Worm (Caenorhabditis elegans): ENCODE measurements around the gene mrpl-21.
A peak's percentile ranks its signal among the peaks of the same experiment; 100 is the strongest.

The mrpl-21 gene

ce11 chrIII:4291216-4291691, 47.9 kb upstream of the mrpl-21 start, which contains the start of gene mcm-5 (continued):
- TF ChIP-seq C34B4.2 (tag; optimal IDR thresholded peaks at IDR 0.05) (no peak), nhr-71 (tag; optimal IDR thresholded peaks at IDR 0.05) (peak; percentile 46)

DNA sequence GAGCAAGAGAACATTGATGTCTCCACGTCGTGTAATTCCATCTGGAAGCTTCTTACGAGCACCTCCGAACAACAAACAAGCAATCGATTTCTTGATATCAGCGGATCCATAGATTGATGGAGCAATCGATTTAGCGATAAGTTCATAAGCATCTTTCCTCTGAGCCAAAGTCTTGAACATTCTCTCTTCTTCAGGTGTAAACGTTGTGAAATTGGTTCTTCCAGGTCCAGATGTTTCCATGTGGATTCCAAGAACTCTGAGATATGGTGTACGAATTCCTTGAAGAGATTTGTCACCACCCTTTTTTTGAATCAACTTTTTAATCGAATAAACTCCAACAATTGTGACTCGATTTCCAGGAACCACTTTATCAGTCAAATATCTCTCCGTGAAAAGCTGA, 46.6 kb upstream of the mrpl-21 start:
- no peak for TF ChIP-seq pqm-1 (tag; optimal IDR thresholded peaks at IDR 0.05)
- TF ChIP-seq elt-3 (tag; optimal IDR thresholded peaks at IDR 0.05) = no peak
- TF ChIP-seq efl-1 (optimal IDR thresholded peaks at IDR 0.05) = no peak
- TF ChIP-seq efl-1 (GFP tag; optimal IDR thresholded peaks at IDR 0.05 in 1 of 2) = peak in 1 of 2 experiments; percentile 30
- TF ChIP-seq nhr-28 (tag; optimal IDR thresholded peaks at IDR 0.05) = no peak

ce11 chrIII:4287379-4287778, 44.0 kb upstream of the mrpl-21 start, which contains the start of gene R10E4.3:
R10E4.3 (minus strand) TSS chrIII:4287479.
- TF ChIP-seq unc-30 (tag; optimal IDR thresholded peaks at IDR 0.05) = no peak
- TF ChIP-seq mab-9 (GFP tag; IDR thresholded peaks at IDR 0.05) = no peak
- no peak for TF ChIP-seq nhr-76 (tag; optimal IDR thresholded peaks at IDR 0.05)
- TF ChIP-seq hlh-4 (tag; optimal IDR thresholded peaks at IDR 0.05) = no peak
- no peak for TF ChIP-seq aha-1 (tag; optimal IDR thresholded peaks at IDR 0.05)
- TF ChIP-seq nhr-20 (tag; optimal IDR thresholded peaks at IDR 0.05) = no peak
- TF ChIP-seq unc-130 (tag; optimal IDR thresholded peaks at IDR 0.05) = no peak
- no peak for TF ChIP-seq nhr-19 (GFP tag; conservative IDR thresholded peaks at IDR 0.05)
- TF ChIP-seq mef-2 (tag; optimal IDR thresholded peaks at IDR 0.05) = no peak
- no peak for TF ChIP-seq dsc-1 (tag; optimal IDR thresholded peaks at IDR 0.05)
- TF ChIP-seq nhr-85 (tag) = no peak
- TF ChIP-seq vab-15 (tag; optimal IDR thresholded peaks at IDR 0.05) = no peak
- TF ChIP-seq swsn-7 (tag; optimal IDR thresholded peaks at IDR 0.05) = no peak
- no peak for TF ChIP-seq lsy-2 (tag; optimal IDR thresholded peaks at IDR 0.05)
- TF ChIP-seq lin-35 (GFP tag; optimal IDR thresholded peaks at IDR 0.05) = no peak
- no peak for TF ChIP-seq irx-1 (tag; optimal IDR thresholded peaks at IDR 0.05)
- TF ChIP-seq ceh-88 (GFP tag; IDR thresholded peaks at IDR 0.05) = no peak
- no peak for TF ChIP-seq ztf-11 (tag; optimal IDR thresholded peaks at IDR 0.05)
- TF ChIP-seq mdl-1 (tag; optimal IDR thresholded peaks at IDR 0.05) = no peak

DNA sequence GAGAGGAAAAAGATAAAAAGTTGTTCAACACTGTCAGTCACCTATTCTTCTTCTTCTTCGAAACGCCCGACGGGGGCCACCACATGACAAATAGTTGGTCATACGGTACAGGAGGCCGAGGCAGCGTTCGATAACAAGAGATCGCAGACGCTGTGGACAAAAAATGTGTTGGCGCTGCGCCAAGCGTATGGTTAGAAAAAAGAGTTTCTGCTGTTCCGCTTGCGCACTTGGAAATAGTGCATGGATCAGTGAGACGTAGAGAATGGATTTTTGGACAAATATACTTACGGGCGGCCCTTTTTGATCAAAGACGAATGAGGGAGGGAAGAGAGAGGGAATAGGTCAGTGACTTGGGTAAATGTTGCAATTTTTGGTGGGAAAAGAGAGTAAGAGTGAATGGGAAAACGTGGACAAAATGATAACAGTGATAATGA, 41.4 kb upstream of the mrpl-21 start:
- TF ChIP-seq ces-1 (GFP tag; optimal IDR thresholded peaks at IDR 0.05) = no peak
- peak; percentile 9 for TF ChIP-seq aly-2 (tag; optimal IDR thresholded peaks at IDR 0.05)
- peak; percentile 31 for TF ChIP-seq C04F5.9 (tag; optimal IDR thresholded peaks at IDR 0.05)
- TF ChIP-seq egl-27 (tag; optimal IDR thresholded peaks at IDR 0.05) = peak in 1 of 2 experiments; percentile 13
- TF ChIP-seq nhr-237 (tag; optimal IDR thresholded peaks at IDR 0.05) = peak; percentile 59
- no peak for TF ChIP-seq pag-3 (tag; optimal IDR thresholded peaks at IDR 0.05; ENCODE audit: borderline replicate concordance, insufficient read depth)
- TF ChIP-seq swsn-7 (tag; optimal IDR thresholded peaks at IDR 0.05) = peak; percentile 81
- peak; percentile 58 for TF ChIP-seq ceh-88 (GFP tag; IDR thresholded peaks at IDR 0.05)
- TF ChIP-seq ztf-4 (tag; optimal IDR thresholded peaks at IDR 0.05) = peak; percentile 68
- TF ChIP-seq lin-35 (GFP tag; optimal IDR thresholded peaks at IDR 0.05) = peak; percentile 44 to 81
- peak; percentile 60 to 62 for TF ChIP-seq efl-1 (optimal IDR thresholded peaks at IDR 0.05)
- TF ChIP-seq efl-1 (GFP tag; optimal IDR thresholded peaks at IDR 0.05 in 1 of 2) = peak; percentile 29 to 97
- TF ChIP-seq jun-1 (tag; optimal IDR thresholded peaks at IDR 0.05) = peak; percentile 72
- peak; percentile 23 for TF ChIP-seq lir-3 (tag; optimal IDR thresholded peaks at IDR 0.05; ENCODE audit: poor library complexity)
- peak; percentile 83 for TF ChIP-seq sup-37 (GFP tag; optimal IDR thresholded peaks at IDR 0.05)
- no peak for TF ChIP-seq nhr-12 (tag; optimal IDR thresholded peaks at IDR 0.05)
- TF ChIP-seq ztf-11 (tag; optimal IDR thresholded peaks at IDR 0.05) = no peak
- peak; percentile 87 for TF ChIP-seq tbx-2 (tag; optimal IDR thresholded peaks at IDR 0.05)
- TF ChIP-seq snpc-4 (tag; optimal IDR thresholded peaks at IDR 0.05) = peak; percentile 54
- peak; percentile 39 for TF ChIP-seq zip-4 (GFP tag; optimal IDR thresholded peaks at IDR 0.05)
- peak; percentile 83 for TF ChIP-seq xbp-1 (tag; optimal IDR thresholded peaks at IDR 0.05)
- peak; percentile 84 for TF ChIP-seq nhr-19 (GFP tag; conservative IDR thresholded peaks at IDR 0.05)
- TF ChIP-seq elt-2 (tag; optimal IDR thresholded peaks at IDR 0.05) = peak; percentile 76
- TF ChIP-seq fos-1 (tag; optimal IDR thresholded peaks at IDR 0.05) = peak; percentile 30
- no peak for TF ChIP-seq hpl-2 (GFP tag; optimal IDR thresholded peaks at IDR 0.05)
- TF ChIP-seq nhr-85 (tag) = peak; percentile 100
- peak; percentile 29 for TF ChIP-seq pax-3 (tag; optimal IDR thresholded peaks at IDR 0.05)
- peak; percentile 75 for TF ChIP-seq efl-3 (GFP tag; optimal IDR thresholded peaks at IDR 0.05)
- TF ChIP-seq nhr-20 (tag; optimal IDR thresholded peaks at IDR 0.05) = peak; percentile 98
- peak; percentile 15 to 60 (median 21) for TF ChIP-seq ceh-82 (tag; optimal IDR thresholded peaks at IDR 0.05)

Data from whole organism, L1 larva.